Fruit fly (Drosophila melanogaster): Measurements from ENCODE around the gene CG6650.

DNA sequence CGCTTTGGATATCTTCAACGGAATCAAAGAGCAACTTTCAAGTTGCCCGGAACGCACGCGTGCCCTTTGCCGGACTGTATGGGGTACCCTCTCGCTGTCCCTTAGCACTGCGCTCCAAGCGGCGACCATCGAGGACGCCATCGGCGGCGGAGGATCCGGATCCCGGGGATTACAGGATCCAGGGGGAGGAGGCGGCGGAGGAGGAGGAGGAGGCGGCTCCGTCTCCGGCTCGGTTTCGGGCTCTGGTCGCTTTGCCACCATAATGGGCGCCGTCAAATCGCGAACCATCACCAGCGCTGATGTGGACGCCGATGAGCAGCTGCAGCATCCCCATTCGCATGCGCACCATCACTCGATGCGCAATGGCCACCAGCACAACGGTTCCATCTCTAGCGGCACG is 22.6 kb downstream of the CG6650 start:
- TF ChIP-seq Myc (optimal IDR thresholded peaks at IDR 0.05) (no peak), Hr83 (GFP tag; optimal IDR thresholded peaks at IDR 0.05; ENCODE audit: poor library complexity, severe bottlenecking) (no peak), Vsx2 (GFP tag; optimal IDR thresholded peaks at IDR 0.05; ENCODE audit: partially characterized antibody) (no peak), woc (GFP tag; optimal IDR thresholded peaks at IDR 0.05) (no peak), br (GFP tag; optimal IDR thresholded peaks at IDR 0.05) (no peak)

All from whole organism, wandering third instar larva.